Fruit fly (Drosophila melanogaster) whole organism, pupa: Measurements from ENCODE around the gene Ac78C.
A peak's percentile ranks its signal among the peaks of the same experiment; 100 is the strongest.

Experiments
- CG10348 ChIP-seq: fragments of 200-800 bp; sonication (Bioruptor generic); IDR thresholded peaks from 2 replicates; pipeline ENCODE4 v1.3.6; 2022; ENCODE audit warnings: missing biosample characterization, missing genetic modification characterization
- CG12605 ChIP-seq: fragments of 200-800 bp; sonication (Bioruptor generic); IDR thresholded peaks from 2 replicates; pipeline ENCODE4 v1.3.6; 2022; ENCODE audit warnings: missing biosample characterization, missing genetic modification characterization
- CG13204 ChIP-seq: fragments of 200-800 bp; sonication (Bioruptor generic); optimal IDR thresholded peaks from 2 replicates; lab custom pipeline; 2018; ENCODE audit warnings: missing biosample characterization, mild to moderate bottlenecking, missing genetic modification characterization, moderate library complexity
- CG14655 ChIP-seq: fragments of 200-800 bp; sonication (Bioruptor generic); optimal IDR thresholded peaks from 3 replicates; lab custom pipeline; 2017; ENCODE audit warnings: mild to moderate bottlenecking, missing biosample characterization, missing genetic modification reagents, missing genetic modification characterization
- CG15710 ChIP-seq: fragments of 200-800 bp; sonication (Bioruptor generic); optimal IDR thresholded peaks from 2 replicates; lab custom pipeline; 2018; ENCODE audit warnings: missing biosample characterization, mild to moderate bottlenecking, missing genetic modification characterization, moderate library complexity
- CG17806 ChIP-seq: fragments of 200-800 bp; sonication (Bioruptor generic); optimal IDR thresholded peaks from 2 replicates; lab custom pipeline; 2018; ENCODE audit warnings: missing biosample characterization, mild to moderate bottlenecking, missing genetic modification characterization, moderate library complexity
- CG32121 ChIP-seq: fragments of 200-800 bp; sonication (Bioruptor generic); IDR thresholded peaks from 2 replicates; pipeline ENCODE4 v1.3.6; 2022; ENCODE audit warnings: missing biosample characterization, missing genetic modification characterization
- CG34367 ChIP-seq: fragments of 200-800 bp; sonication (Bioruptor generic); optimal IDR thresholded peaks from 2 replicates; lab custom pipeline; 2018; ENCODE audit warnings: missing biosample characterization, mild to moderate bottlenecking, missing genetic modification characterization
- CG4496 ChIP-seq: fragments of 200-800 bp; sonication (Bioruptor generic); IDR thresholded peaks from 3 replicates; pipeline ENCODE4 v1.3.6; 2022; ENCODE audit warnings: missing biosample characterization, missing genetic modification characterization
- CG8159 ChIP-seq: fragments of 200-800 bp; sonication (Bioruptor generic); optimal IDR thresholded peaks from 3 replicates; lab custom pipeline; 2018; ENCODE audit warnings: missing biosample characterization, mild to moderate bottlenecking, missing genetic modification characterization, moderate library complexity
- CG8301 ChIP-seq: fragments of 200-800 bp; sonication (Bioruptor generic); optimal IDR thresholded peaks from 2 replicates; lab custom pipeline; 2018; ENCODE audit warnings: missing biosample characterization, mild to moderate bottlenecking, missing genetic modification characterization
- CG9948 ChIP-seq: fragments of 200-800 bp; sonication (Bioruptor generic); optimal IDR thresholded peaks from 2 replicates; lab custom pipeline; 2018; ENCODE audit warnings: missing biosample characterization, mild to moderate bottlenecking, missing genetic modification characterization, moderate library complexity
- D1 ChIP-seq: fragments of 200-800 bp; sonication (Bioruptor generic); optimal IDR thresholded peaks from 2 replicates; lab custom pipeline; 2018; ENCODE audit warnings: missing biosample characterization, mild to moderate bottlenecking, missing genetic modification characterization, moderate library complexity
- EcR ChIP-seq: fragments of 200-800 bp; sonication (Bioruptor generic); optimal IDR thresholded peaks from 3 replicates; lab custom pipeline; 2019; ENCODE audit warnings: missing biosample characterization, missing genetic modification characterization, mild to moderate bottlenecking, moderate library complexity, missing genetic modification reagents
- Ets98B ChIP-seq: fragments of 200-800 bp; sonication (Bioruptor generic); IDR thresholded peaks from 2 replicates; pipeline ENCODE4 v1.3.6; 2022; ENCODE audit warnings: missing biosample characterization, missing genetic modification characterization
- Pif1A ChIP-seq: fragments of 200-800 bp; sonication (Bioruptor generic); optimal IDR thresholded peaks from 3 replicates; lab custom pipeline; 2016; ENCODE audit warnings: missing biosample characterization, missing genetic modification characterization
- Pif1B ChIP-seq: fragments of 200-800 bp; sonication (Bioruptor generic); optimal IDR thresholded peaks from 3 replicates; lab custom pipeline; 2016; ENCODE audit warnings: missing biosample characterization, missing genetic modification characterization
- Snoo ChIP-seq: fragments of 200-800 bp; sonication (Bioruptor generic); optimal IDR thresholded peaks from 3 replicates; lab custom pipeline; 2017; ENCODE audit warnings: missing biosample characterization, mild to moderate bottlenecking, missing genetic modification characterization, inconsistent platforms
- fd96Ca ChIP-seq: fragments of 200-800 bp; sonication (Bioruptor generic); IDR thresholded peaks from 3 replicates; pipeline ENCODE4 v1.3.6; 2022; ENCODE audit warnings: missing biosample characterization, missing genetic modification characterization
- gl ChIP-seq: fragments of 200-800 bp; sonication (Bioruptor generic); optimal IDR thresholded peaks from 2 replicates; lab custom pipeline; 2018; ENCODE audit warnings: missing biosample characterization, mild to moderate bottlenecking, missing genetic modification characterization
- rn ChIP-seq: fragments of 200-800 bp; sonication (Bioruptor generic); IDR thresholded peaks from 2 replicates; pipeline ENCODE4 v1.3.6; 2022; ENCODE audit warnings: missing biosample characterization, missing genetic modification characterization

The Ac78C gene

dm6 chr3L:21145841-21146395 is 25.8 kb downstream of the Ac78C start:
- no peak for TF ChIP-seq CG4496 (GFP tag; lab: Robert Waterston, UW)
- TF ChIP-seq Pif1A (GFP tag; lab: Kevin White, UChicago), result no peak
- TF ChIP-seq CG32121, result no peak
- TF ChIP-seq CG13204 (GFP tag; lab: Kevin White, UChicago), result no peak
- no peak for TF ChIP-seq CG12605
- no peak for TF ChIP-seq EcR
- no peak for TF ChIP-seq CG10348 (GFP tag; lab: Robert Waterston, UW)
- no peak for TF ChIP-seq D1 (tag; lab: Kevin White, UChicago)
- no peak for TF ChIP-seq Ets98B (GFP tag; lab: Robert Waterston, UW)
- TF ChIP-seq CG14655, result no peak
- TF ChIP-seq CG8159 (tag; lab: Kevin White, UChicago), result no peak
- TF ChIP-seq rn (GFP tag; lab: Robert Waterston, UW), result no peak
- TF ChIP-seq fd96Ca, result no peak
- no peak for TF ChIP-seq CG17806 (tag; lab: Kevin White, UChicago)
- no peak for TF ChIP-seq CG34367 (tag; lab: Kevin White, UChicago)
- TF ChIP-seq CG15710 (tag; lab: Kevin White, UChicago), result no peak
- no peak for TF ChIP-seq Pif1B (GFP tag; lab: Kevin White, UChicago)
- no peak for TF ChIP-seq CG8301 (tag; lab: Kevin White, UChicago)
- TF ChIP-seq, all 21 proteins: peak for 0

- no peak for TF ChIP-seq fd96Ca
- TF ChIP-seq CG9948 (tag; lab: Kevin White, UChicago), result no peak
- no peak for TF ChIP-seq rn (GFP tag; lab: Robert Waterston, UW)
- TF ChIP-seq gl (tag; lab: Kevin White, UChicago), result no peak
- no peak for TF ChIP-seq CG15710 (tag; lab: Kevin White, UChicago)
- no peak for TF ChIP-seq CG8159 (tag; lab: Kevin White, UChicago)
- no peak for TF ChIP-seq CG12605
- TF ChIP-seq CG17806 (tag; lab: Kevin White, UChicago), result no peak
- no peak for TF ChIP-seq Pif1B (GFP tag; lab: Kevin White, UChicago)
- TF ChIP-seq CG32121, result no peak
- no peak for TF ChIP-seq Snoo
- TF ChIP-seq CG14655, result no peak
- TF ChIP-seq CG13204 (GFP tag; lab: Kevin White, UChicago), result no peak
- no peak for TF ChIP-seq Ets98B (GFP tag; lab: Robert Waterston, UW)
- TF ChIP-seq CG10348 (GFP tag; lab: Robert Waterston, UW), result no peak
- no peak for TF ChIP-seq EcR
- TF ChIP-seq D1 (tag; lab: Kevin White, UChicago), result no peak
- no peak for TF ChIP-seq CG4496 (GFP tag; lab: Robert Waterston, UW)
- no peak for TF ChIP-seq Pif1A (GFP tag; lab: Kevin White, UChicago)
Measured at dm6 chr3L:21136253-21136652, 35.5 kb downstream of the Ac78C start, which contains the start of gene CG10565. CG10565 (minus strand) TSS chr3L:21136353.

dm6 chr3L:21135850-21136249 is 35.9 kb downstream of the Ac78C start:
- TF ChIP-seq fd96Ca, result no peak
- TF ChIP-seq CG12605, result 0 out of 2 replicates have a peak, but pooled peaks have one; percentile 13
- no peak for TF ChIP-seq Pif1A (GFP tag; lab: Kevin White, UChicago)

dm6 chr3L:21131427-21131826 is 40.3 kb downstream of the Ac78C start, which contains the start of gene ICA69:
ICA69 (plus strand) TSS chr3L:21131446.
- TF ChIP-seq Ets98B (GFP tag; lab: Robert Waterston, UW) (no peak), CG17806 (tag; lab: Kevin White, UChicago) (no peak), CG4496 (GFP tag; lab: Robert Waterston, UW) (no peak), CG34367 (tag; lab: Kevin White, UChicago) (no peak), Snoo (no peak), D1 (tag; lab: Kevin White, UChicago) (no peak), Pif1A (GFP tag; lab: Kevin White, UChicago) (no peak), gl (tag; lab: Kevin White, UChicago) (no peak), rn (GFP tag; lab: Robert Waterston, UW) (no peak), CG14655 (no peak), CG8159 (tag; lab: Kevin White, UChicago) (no peak), CG10348 (GFP tag; lab: Robert Waterston, UW) (no peak)

dm6 chr3L:21130839-21131410 is 40.8 kb downstream of the Ac78C start, which contains the start of gene ko:
ko (minus strand) TSS chr3L:21131159.
- peak; percentile 35 for TF ChIP-seq D1 (tag; lab: Kevin White, UChicago)
- TF ChIP-seq EcR, result peak; percentile 16
- no peak for TF ChIP-seq CG8301 (tag; lab: Kevin White, UChicago)

dm6 chr3L:21129682-21130081 is 42.0 kb downstream of the Ac78C start:
- TF ChIP-seq CG17806 (tag; lab: Kevin White, UChicago), result no peak
- no peak for TF ChIP-seq CG4496 (GFP tag; lab: Robert Waterston, UW)
- no peak for TF ChIP-seq D1 (tag; lab: Kevin White, UChicago)
- TF ChIP-seq gl (tag; lab: Kevin White, UChicago), result no peak
- no peak for TF ChIP-seq rn (GFP tag; lab: Robert Waterston, UW)
- no peak for TF ChIP-seq CG8301 (tag; lab: Kevin White, UChicago)
- TF ChIP-seq CG13204 (GFP tag; lab: Kevin White, UChicago), result no peak
- TF ChIP-seq Pif1B (GFP tag; lab: Kevin White, UChicago), result no peak
- no peak for TF ChIP-seq CG10348 (GFP tag; lab: Robert Waterston, UW)
- no peak for TF ChIP-seq EcR
